Worm (Caenorhabditis elegans) whole organism, L4/young adult: ENCODE results near the gene rpc-2.

Experiments used
- W03F9.2 ChIP-seq: fragments of 150-350 bp; optimal IDR thresholded peaks from 2 replicates; lab custom pipeline; 2014; ENCODE audit warnings: missing biosample characterization, missing genetic modification characterization
- dao-5 ChIP-seq: sonication (generic microtip); optimal IDR thresholded peaks from 2 replicates; lab custom pipeline; 2016; ENCODE audit warnings: missing genotype, missing genetic modification characterization, moderate library complexity, missing compliant biosample characterization
- him-1 ChIP-seq: sonication (generic microtip); optimal IDR thresholded peaks from 2 replicates; lab custom pipeline; 2016; ENCODE audit warnings: missing genotype, missing genetic modification reagents, missing genetic modification characterization, missing compliant biosample characterization

DNA sequence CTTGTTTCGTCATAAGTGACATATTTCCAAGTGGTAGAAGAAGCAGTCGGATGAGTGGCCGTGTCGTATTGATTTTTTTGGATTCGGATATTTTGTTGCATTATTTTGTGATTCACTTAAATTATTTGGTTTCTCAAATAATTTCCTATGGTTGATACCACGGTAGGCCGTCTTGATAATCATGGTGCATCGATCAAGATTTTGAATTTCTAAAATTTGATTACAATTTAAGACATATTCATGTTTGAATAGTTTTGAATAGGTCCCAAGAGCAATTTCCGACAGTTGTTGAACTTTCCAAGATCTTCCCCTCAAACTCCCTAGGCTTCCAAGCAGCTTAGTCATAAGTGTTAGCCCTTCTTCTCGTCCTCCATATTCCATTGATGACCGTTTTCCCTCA is 35.2 kb upstream of the rpc-2 start, which contains the start of gene D1044.4:
- TF ChIP-seq him-1 (no peak), dao-5 (tag; lab: Kevin White, UChicago) (no peak), W03F9.2 (tag; lab: Kevin White, UChicago) (no peak)
